Fruit fly (Drosophila melanogaster) whole organism: ENCODE data around the gene SecS.

Source experiments
- CG8478 ChIP-seq: fragments of >200 bp; optimal IDR thresholded peaks from 2 replicates; lab custom pipeline; 2018; ENCODE audit warnings: inconsistent platforms
- Dll ChIP-seq: fragments of >200 bp; optimal IDR thresholded peaks from 2 replicates; lab custom pipeline; 2017
- EcR ChIP-seq, 2 experiments: fragments of >200 bp; optimal IDR thresholded peaks; 2 replicates each; lab custom pipeline; 2017; ENCODE audit warnings: missing biosample characterization in 2 of 2, missing genetic modification characterization in 2 of 2, missing genetic modification reagents in 2 of 2
- pan ChIP-seq: fragments of >200 bp; optimal IDR thresholded peaks from 2 replicates; lab custom pipeline; 2017
- psq ChIP-seq: fragments of >200 bp; optimal IDR thresholded peaks from 2 replicates; lab custom pipeline; 2017
- usp ChIP-seq: fragments of >200 bp; optimal IDR thresholded peaks from 2 replicates; lab custom pipeline; 2017; ENCODE audit warnings: missing biosample characterization, missing genetic modification characterization, mixed read lengths

The SecS gene

DNA sequence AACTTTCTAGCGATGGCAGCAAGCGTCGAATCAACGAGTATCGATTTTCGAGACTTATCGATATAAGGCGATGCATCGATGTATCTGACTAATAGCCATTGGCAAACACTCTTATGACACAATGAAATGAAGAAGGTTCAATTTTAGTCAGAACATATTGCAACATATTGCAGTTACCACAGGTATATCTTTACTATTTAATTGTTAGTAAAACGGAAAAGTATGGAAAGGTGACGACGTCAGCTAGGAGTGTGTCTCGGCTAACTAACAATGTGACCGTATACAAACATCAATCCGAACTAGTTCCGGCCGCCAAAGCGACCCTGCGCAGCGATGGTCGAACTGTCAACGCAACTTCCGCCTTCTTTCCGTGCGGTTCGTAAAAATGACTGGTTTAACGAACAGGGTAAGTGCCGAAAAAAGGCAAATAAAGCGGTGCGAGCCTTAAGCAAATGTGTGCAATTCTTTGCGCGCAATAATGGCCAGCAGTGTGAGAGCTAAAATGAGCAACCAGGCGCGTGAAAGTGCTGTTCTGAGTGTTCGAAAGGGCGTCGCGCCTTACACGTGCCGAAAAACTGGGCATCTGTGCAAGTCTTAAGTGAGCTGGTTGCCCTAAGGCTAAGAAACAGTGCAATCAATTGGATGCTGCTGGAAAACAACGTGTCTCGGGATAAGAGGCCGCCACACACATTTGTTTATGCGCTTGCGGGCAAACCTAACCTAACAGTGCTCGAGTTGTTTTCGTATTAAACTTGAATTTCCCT, 23.1 kb downstream of the SecS start, which contains the start of the genes Dph4, Spec2 and RpL13A:
Gene Dph4, minus strand, starts transcription at position 11 of the 764 bp plus-strand sequence.
Gene Spec2, minus strand, starts transcription at position 11 of the 764 bp plus-strand sequence.
Gene RpL13A, plus strand, starts transcription at position 360 of the 764 bp plus-strand sequence.
- TF ChIP-seq pan: no peak
- no peak for TF ChIP-seq Dll (lab: Kevin White, UChicago)
- TF ChIP-seq CG8478 (lab: Kevin White, UChicago): no peak
- no peak for TF ChIP-seq psq (lab: Kevin White, UChicago)
- no peak for TF ChIP-seq usp (GFP tag; lab: Kevin White, UChicago)
- TF ChIP-seq EcR (GFP tag; optimal IDR thresholded peaks at IDR 0.05; lab: Kevin White, UChicago): no peak

DNA sequence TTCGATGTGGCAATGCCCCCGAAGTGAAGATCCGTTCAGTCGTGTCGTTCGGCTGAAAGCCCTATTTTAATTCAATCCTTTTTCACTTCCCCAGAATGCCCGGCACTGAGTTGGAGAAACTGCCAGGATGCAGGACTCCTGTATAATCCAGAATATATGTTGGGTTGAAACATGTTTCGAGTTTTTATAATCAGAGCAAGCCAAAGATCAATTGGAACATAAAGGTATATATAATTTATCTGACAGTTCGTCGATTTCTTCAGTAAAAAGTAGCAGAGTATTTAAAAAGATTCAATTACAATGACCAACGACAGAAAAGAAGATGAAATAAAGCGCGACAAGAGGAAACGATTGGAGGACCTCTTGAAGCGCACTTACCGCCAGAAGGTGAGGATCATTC, 26.3 kb downstream of the SecS start, which contains the start of gene CG31551:
Gene CG31551, plus strand, starts transcription at position 301 of the 400 bp plus-strand sequence.
- TF ChIP-seq CG8478 (lab: Kevin White, UChicago) (no peak), Dll (lab: Kevin White, UChicago) (no peak), usp (GFP tag; lab: Kevin White, UChicago) (no peak), psq (lab: Kevin White, UChicago) (no peak), EcR (GFP tag; optimal IDR thresholded peaks at IDR 0.05; lab: Kevin White, UChicago) (no peak), pan (no peak)

dm6 chr3R:5632182-5632581, 30.9 kb downstream of the SecS start, which contains the start of gene CG31549:
TSS of gene CG31549 (plus strand) at chr3R:5632192.
- no peak for TF ChIP-seq pan
- no peak for TF ChIP-seq Dll (lab: Kevin White, UChicago)
- TF ChIP-seq psq (lab: Kevin White, UChicago): no peak
- TF ChIP-seq CG8478 (lab: Kevin White, UChicago): no peak
- no peak for TF ChIP-seq usp (GFP tag; lab: Kevin White, UChicago)
- no peak for TF ChIP-seq EcR (GFP tag; optimal IDR thresholded peaks at IDR 0.05; lab: Kevin White, UChicago)

dm6 chr3R:5633437-5633836, 32.2 kb downstream of the SecS start, which contains the start of gene CG12171:
TSS of gene CG12171 (plus strand) at chr3R:5633627.
- no peak for TF ChIP-seq pan
- TF ChIP-seq psq (lab: Kevin White, UChicago): no peak

DNA sequence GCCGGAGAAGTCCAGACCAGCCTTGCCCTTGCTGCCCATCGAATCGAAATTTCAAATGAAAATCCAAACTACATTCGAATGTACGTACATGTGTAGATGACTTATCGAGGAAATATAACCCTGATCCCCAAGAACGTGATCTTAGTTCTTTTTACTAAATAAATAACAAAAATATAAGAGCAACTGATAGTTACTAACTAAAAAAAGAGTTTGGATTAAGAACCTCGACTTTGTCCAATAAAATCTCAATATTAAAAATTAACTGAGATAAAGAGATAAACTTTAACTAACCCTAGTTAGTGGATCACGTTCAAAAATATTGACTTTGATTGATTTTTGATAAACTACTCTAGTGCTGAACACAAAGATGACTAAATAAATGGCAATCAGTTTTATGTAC, 34.3 kb downstream of the SecS start, which contains the start of gene CG31546:
Gene CG31546, minus strand, starts transcription at position 101 of the 400 bp plus-strand sequence.
- TF ChIP-seq usp (GFP tag; lab: Kevin White, UChicago) (no peak), psq (lab: Kevin White, UChicago) (no peak), CG8478 (lab: Kevin White, UChicago) (no peak), EcR (GFP tag; optimal IDR thresholded peaks at IDR 0.05; lab: Kevin White, UChicago) (no peak), pan (no peak), Dll (lab: Kevin White, UChicago) (no peak)

dm6 chr3R:5636519-5637430, 35.5 kb downstream of the SecS start, which contains the start of the genes CG31548 and CG12170:
TSS of gene CG31548 (minus strand) at chr3R:5636852.
TSS of gene CG12170 (plus strand) at chr3R:5637234.
- TF ChIP-seq psq (lab: Kevin White, UChicago): no peak
- TF ChIP-seq Dll (lab: Kevin White, UChicago): no peak
- no peak for TF ChIP-seq usp (GFP tag; lab: Kevin White, UChicago)
- TF ChIP-seq CG8478 (lab: Kevin White, UChicago): no peak
- no peak for TF ChIP-seq pan
- TF ChIP-seq EcR (GFP tag; optimal IDR thresholded peaks at IDR 0.05; lab: Kevin White, UChicago): no peak

DNA sequence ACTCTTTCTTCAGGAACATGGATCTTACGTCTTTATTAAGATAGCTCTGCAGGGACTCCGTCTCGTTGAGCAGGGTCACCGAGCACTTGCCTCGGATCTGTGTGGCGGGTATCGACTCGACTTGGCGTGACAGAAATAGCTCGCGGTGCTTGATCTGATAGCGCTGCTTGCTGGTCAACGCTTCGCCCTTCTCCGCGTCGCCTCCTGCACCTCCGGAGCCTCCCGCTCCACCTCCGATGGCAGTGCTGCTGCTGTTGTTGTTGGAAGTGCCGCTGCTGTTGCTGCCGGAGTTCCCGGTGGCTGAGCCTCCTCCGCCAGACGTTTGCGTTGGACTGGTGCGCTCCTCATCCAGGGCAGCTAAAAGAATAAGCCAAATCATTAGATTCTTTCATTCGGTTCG, 42.2 kb downstream of the SecS start:
- TF ChIP-seq CG8478 (lab: Kevin White, UChicago) (no peak), usp (GFP tag; lab: Kevin White, UChicago) (no peak), pan (no peak), Dll (lab: Kevin White, UChicago) (no peak), psq (lab: Kevin White, UChicago) (no peak), EcR (GFP tag; optimal IDR thresholded peaks at IDR 0.05; lab: Kevin White, UChicago) (no peak)

dm6 chr3R:5647705-5648568, 46.7 kb downstream of the SecS start:
- TF ChIP-seq psq (lab: Kevin White, UChicago) (no peak), pan (no peak), usp (GFP tag; lab: Kevin White, UChicago) (no peak), EcR (GFP tag; optimal IDR thresholded peaks at IDR 0.05; lab: Kevin White, UChicago) (no peak), Dll (lab: Kevin White, UChicago) (no peak), CG8478 (lab: Kevin White, UChicago) (no peak)

dm6 chr3R:5648569-5649476, 47.6 kb downstream of the SecS start, which contains the start of the genes MTA1-like and Sec23:
TSS of gene MTA1-like (minus strand) at chr3R:5648738.
TSS of gene Sec23 (plus strand) at chr3R:5649065.
- TF ChIP-seq pan (no peak), CG8478 (lab: Kevin White, UChicago) (no peak)
